Worm (Caenorhabditis elegans) whole organism, L1 larva: ENCODE results near the gene Y53G8AR.1.

ENCODE experiments used
- C16A3.4 ChIP-seq: fragments of 150-350 bp; optimal IDR thresholded peaks from 2 replicates; lab custom pipeline; 2014; ENCODE audit warnings: missing biosample characterization, missing genetic modification characterization
- F16B12.6 ChIP-seq: fragments of 150-350 bp; optimal IDR thresholded peaks from 2 replicates; lab custom pipeline; 2014; ENCODE audit warnings: missing biosample characterization, missing genetic modification characterization
- Y116A8C.19 ChIP-seq: sonication (generic microtip); optimal IDR thresholded peaks from 2 replicates; lab custom pipeline; 2016; ENCODE audit warnings: missing compliant biosample characterization, missing genetic modification characterization, borderline replicate concordance
- alr-1 ChIP-seq: fragments of 200-800 bp; sonication (Bioruptor generic); optimal IDR thresholded peaks from 2 replicates; lab custom pipeline; 2018; ENCODE audit warnings: borderline replicate concordance, mild to moderate bottlenecking, missing genetic modification characterization, missing compliant biosample characterization
- aly-2 ChIP-seq: fragments of 150-350 bp; optimal IDR thresholded peaks from 2 replicates; lab custom pipeline; 2014; ENCODE audit warnings: missing biosample characterization, missing genetic modification characterization
- ceh-63 ChIP-seq: fragments of 200-800 bp; sonication (Bioruptor generic); optimal IDR thresholded peaks from 2 replicates; lab custom pipeline; 2018; ENCODE audit warnings: mild to moderate bottlenecking, missing genetic modification characterization, missing compliant biosample characterization
- ceh-82 ChIP-seq, 3 experiments: fragments of 150-350 bp in 1 of 3; sonication (generic microtip) in 2 of 3; optimal IDR thresholded peaks; 2 replicates each; lab custom pipeline; 2014 to 2017; ENCODE audit warnings: missing biosample characterization in 3 of 3, missing genetic modification characterization in 3 of 3
- ceh-88 ChIP-seq: fragments of 200-800 bp; sonication (Bioruptor generic); IDR thresholded peaks from 2 replicates; pipeline ENCODE4 v1.3.6; 2022; ENCODE audit warnings: missing genetic modification characterization, missing compliant biosample characterization
- ceh-90 ChIP-seq: sonication (generic microtip); optimal IDR thresholded peaks from 2 replicates; lab custom pipeline; 2016; ENCODE audit warnings: missing genetic modification characterization, missing compliant biosample characterization
- dpl-1 ChIP-seq, 3 experiments: fragments of 150-350 bp in 2 of 3; sonication (generic microtip) in 1 of 3; optimal IDR thresholded peaks; 2 replicates each; lab custom pipeline; 2014 to 2017; ENCODE audit warnings: missing biosample characterization in 3 of 3, missing genetic modification characterization in 3 of 3, missing genetic modification reagents in 3 of 3
- efl-1 ChIP-seq, 4 experiments: fragments of 150-350 bp; optimal IDR thresholded peaks in 3 of 4; peaks in 1 of 4; 1 replicate in 1 of 4; 2 replicates in 3 of 4; lab custom pipeline; 2014; ENCODE audit warnings: missing biosample characterization in 2 of 4, missing genetic modification characterization in 2 of 4, missing genetic modification reagents in 2 of 4
- egl-27 ChIP-seq, 2 experiments: fragments of 150-350 bp in 1 of 2; sonication (generic microtip); optimal IDR thresholded peaks; 3 replicates each; lab custom pipeline; 2017 to 2018; ENCODE audit warnings: missing biosample characterization in 2 of 2, missing genetic modification characterization in 2 of 2, missing genetic modification reagents in 2 of 2
- ets-5 ChIP-seq: fragments of 200-800 bp; sonication (Bioruptor generic); IDR thresholded peaks from 2 replicates; pipeline ENCODE4 v1.3.6; 2022; ENCODE audit warnings: missing genetic modification characterization, missing compliant biosample characterization
- fkh-10 ChIP-seq: sonication (generic microtip); optimal IDR thresholded peaks from 2 replicates; lab custom pipeline; 2017; ENCODE audit warnings: missing biosample characterization, missing genetic modification reagents, missing genetic modification characterization
- fkh-4 ChIP-seq: sonication (generic microtip); optimal IDR thresholded peaks from 2 replicates; lab custom pipeline; 2016; ENCODE audit warnings: missing compliant biosample characterization, missing genetic modification characterization, borderline replicate concordance
- fkh-8 ChIP-seq: sonication (generic microtip); optimal IDR thresholded peaks from 2 replicates; lab custom pipeline; 2016; ENCODE audit warnings: mild to moderate bottlenecking, missing genetic modification characterization, missing compliant biosample characterization
- fos-1 ChIP-seq: fragments of 150-350 bp; optimal IDR thresholded peaks from 2 replicates; lab custom pipeline; 2014; ENCODE audit warnings: missing biosample characterization, missing genetic modification characterization
- hpl-2 ChIP-seq: fragments of 150-350 bp; optimal IDR thresholded peaks from 2 replicates; lab custom pipeline; 2014; ENCODE audit warnings: missing biosample characterization, missing genetic modification reagents, missing genetic modification characterization
- irx-1 ChIP-seq: sonication (generic microtip); optimal IDR thresholded peaks from 2 replicates; lab custom pipeline; 2016; ENCODE audit warnings: missing genetic modification characterization, missing compliant biosample characterization
- isw-1 ChIP-seq: fragments of 200-800 bp; sonication (Bioruptor generic); IDR thresholded peaks from 2 replicates; pipeline ENCODE4 v1.3.6; 2022; ENCODE audit warnings: missing genetic modification characterization, missing compliant biosample characterization
- jun-1 ChIP-seq: fragments of 150-350 bp; optimal IDR thresholded peaks from 2 replicates; lab custom pipeline; 2014; ENCODE audit warnings: missing biosample characterization, missing genetic modification reagents, missing genetic modification characterization
- lin-35 ChIP-seq, 2 experiments: fragments of 150-350 bp; optimal IDR thresholded peaks; 2 replicates each; lab custom pipeline; 2014; ENCODE audit warnings: missing biosample characterization in 2 of 2, missing genetic modification characterization in 2 of 2, missing genetic modification reagents in 2 of 2
- lin-39 ChIP-seq: fragments of 150-350 bp; optimal IDR thresholded peaks from 2 replicates; lab custom pipeline; 2014; ENCODE audit warnings: missing biosample characterization, missing genetic modification reagents, missing genetic modification characterization
- lsy-2 ChIP-seq, 2 experiments: fragments of 150-350 bp; optimal IDR thresholded peaks; 2 replicates each; lab custom pipeline; 2014; ENCODE audit warnings: missing biosample characterization in 2 of 2, missing genetic modification characterization in 2 of 2
- mab-9 ChIP-seq: fragments of 200-800 bp; sonication (Bioruptor generic); IDR thresholded peaks from 2 replicates; pipeline ENCODE4 v1.3.6; 2022; ENCODE audit warnings: missing genetic modification reagents, missing genetic modification characterization, missing compliant biosample characterization
- mdl-1 ChIP-seq, 2 experiments: fragments of 150-350 bp; optimal IDR thresholded peaks; 2 replicates each; lab custom pipeline; 2014 to 2017; ENCODE audit warnings: missing biosample characterization in 2 of 2, missing genetic modification characterization in 2 of 2, inconsistent platforms in 1 of 2
- mep-1 ChIP-seq: fragments of 150-350 bp; optimal IDR thresholded peaks from 2 replicates; lab custom pipeline; 2014; ENCODE audit warnings: missing biosample characterization, missing genetic modification characterization
- nhr-76 ChIP-seq: sonication (generic microtip); optimal IDR thresholded peaks from 2 replicates; lab custom pipeline; 2017; ENCODE audit warnings: missing biosample characterization, missing genetic modification characterization
- nhr-84 ChIP-seq: sonication (generic microtip); optimal IDR thresholded peaks from 2 replicates; lab custom pipeline; 2017; ENCODE audit warnings: missing biosample characterization, missing genetic modification characterization
- nhr-85 ChIP-seq: sonication (generic microtip); peaks from one replicate; lab custom pipeline; 2016; ENCODE audit warnings: missing genetic modification characterization, inconsistent platforms, missing compliant biosample characterization
- pax-3 ChIP-seq: fragments of 200-800 bp; sonication (Bioruptor generic); optimal IDR thresholded peaks from 2 replicates; lab custom pipeline; 2018; ENCODE audit warnings: mild to moderate bottlenecking, missing genetic modification characterization, moderate library complexity, missing compliant biosample characterization
- skn-1 ChIP-seq: fragments of 150-350 bp; optimal IDR thresholded peaks from 2 replicates; lab custom pipeline; 2014; ENCODE audit warnings: missing biosample characterization, missing genetic modification characterization
- snu-23 ChIP-seq: sonication (generic microtip); optimal IDR thresholded peaks from 2 replicates; lab custom pipeline; 2016; ENCODE audit warnings: missing genetic modification characterization, missing compliant biosample characterization
- sox-4 ChIP-seq: sonication (generic microtip); optimal IDR thresholded peaks from 2 replicates; lab custom pipeline; 2016; ENCODE audit warnings: missing genetic modification characterization, missing compliant biosample characterization
- sptf-1 ChIP-seq: fragments of 150-350 bp; optimal IDR thresholded peaks from 2 replicates; lab custom pipeline; 2014; ENCODE audit warnings: missing biosample characterization, missing genetic modification characterization
- sup-37 ChIP-seq: fragments of 200-800 bp; sonication (Bioruptor generic); optimal IDR thresholded peaks from 2 replicates; lab custom pipeline; 2018; ENCODE audit warnings: mild to moderate bottlenecking, missing genetic modification characterization, missing compliant biosample characterization
- tbx-2 ChIP-seq: sonication (generic microtip); optimal IDR thresholded peaks from 2 replicates; lab custom pipeline; 2016; ENCODE audit warnings: missing genetic modification characterization, missing compliant biosample characterization
- tlp-1 ChIP-seq: fragments of 150-350 bp; optimal IDR thresholded peaks from 2 replicates; lab custom pipeline; 2014; ENCODE audit warnings: missing biosample characterization, missing genetic modification characterization
- unc-130 ChIP-seq: fragments of 150-350 bp; optimal IDR thresholded peaks from 2 replicates; lab custom pipeline; 2017; ENCODE audit warnings: missing biosample characterization, missing genetic modification characterization, inconsistent platforms
- unc-30 ChIP-seq: sonication (generic microtip); optimal IDR thresholded peaks from 2 replicates; lab custom pipeline; 2017; ENCODE audit warnings: missing biosample characterization, missing genetic modification characterization
- unc-98 ChIP-seq: fragments of 200-800 bp; sonication (Bioruptor generic); IDR thresholded peaks from 2 replicates; pipeline ENCODE4 v1.3.6; 2022; ENCODE audit warnings: missing genetic modification characterization, missing compliant biosample characterization
- vab-15 ChIP-seq: sonication (generic microtip); optimal IDR thresholded peaks from 2 replicates; lab custom pipeline; 2017; ENCODE audit warnings: missing genotype, mild to moderate bottlenecking, missing genetic modification characterization, missing compliant biosample characterization
- xbp-1 ChIP-seq: sonication (generic microtip); optimal IDR thresholded peaks from 2 replicates; lab custom pipeline; 2016; ENCODE audit warnings: missing genetic modification characterization, missing compliant biosample characterization
- zip-4 ChIP-seq: fragments of 200-800 bp; sonication (Bioruptor generic); optimal IDR thresholded peaks from 2 replicates; lab custom pipeline; 2018; ENCODE audit warnings: mild to moderate bottlenecking, missing genetic modification characterization, moderate library complexity, missing compliant biosample characterization

Gene Y53G8AR.1

ce11 chrIII:3317887-3318286 lies 14.9 kb upstream of the Y53G8AR.1 start:
- TF ChIP-seq tlp-1 (tag; lab: Kevin White, UChicago) (no peak), sup-37 (no peak), mab-9 (GFP tag; lab: Robert Waterston, UW) (no peak), unc-30 (tag; lab: Kevin White, UChicago) (no peak), efl-1 (optimal IDR thresholded peaks at IDR 0.05; lab: Kevin White, UChicago) (no peak), efl-1 (GFP tag; optimal IDR thresholded peaks at IDR 0.05 in 1 of 2; lab: Kevin White, UChicago) (peak in 1 of 2 experiments; percentile 66)

ce11 chrIII:3321145-3321544 lies 11.7 kb upstream of the Y53G8AR.1 start, which contains the start of gene Y53G8AR.9:
TSS of gene Y53G8AR.9 (minus strand) at chrIII:3321245.
- TF ChIP-seq ets-5 (GFP tag; lab: Robert Waterston, UW): no peak
- TF ChIP-seq nhr-84: no peak
- no peak for TF ChIP-seq mep-1
- TF ChIP-seq F16B12.6 (tag; lab: Kevin White, UChicago): no peak
- no peak for TF ChIP-seq fos-1 (tag; lab: Kevin White, UChicago)

- TF ChIP-seq isw-1 (GFP tag; lab: Robert Waterston, UW) (peak; percentile 29; the same call in 1 of the 2 replicates), F16B12.6 (tag; lab: Kevin White, UChicago) (peak; percentile 38), vab-15 (peak; percentile 16), lin-35 (GFP tag; optimal IDR thresholded peaks at IDR 0.05; lab: Kevin White, UChicago) (peak; percentile 13 to 14), nhr-85 (peak; percentile 72), skn-1 (tag; lab: Kevin White, UChicago) (peak; percentile 12), irx-1 (tag; lab: Kevin White, UChicago) (peak; percentile 58), fkh-10 (GFP tag; lab: Kevin White, UChicago) (no peak), ceh-82 (tag; optimal IDR thresholded peaks at IDR 0.05; lab: Kevin White, UChicago) (peak in 1 of 3 experiments; percentile 12), efl-1 (optimal IDR thresholded peaks at IDR 0.05; lab: Kevin White, UChicago) (peak; percentile 20 to 27), efl-1 (GFP tag; optimal IDR thresholded peaks at IDR 0.05 in 1 of 2; lab: Kevin White, UChicago) (peak; percentile 6 to 89), lin-39 (tag; lab: Kevin White, UChicago) (no peak), ceh-90 (tag; lab: Kevin White, UChicago) (peak; percentile 81), pax-3 (tag; lab: Kevin White, UChicago) (peak; percentile 27), lsy-2 (tag; optimal IDR thresholded peaks at IDR 0.05; lab: Kevin White, UChicago) (peak in 1 of 2 experiments; percentile 39), zip-4 (GFP tag; lab: Kevin White, UChicago) (no peak), unc-130 (no peak), sox-4 (tag; lab: Kevin White, UChicago) (no peak), fkh-8 (peak; percentile 55), snu-23 (GFP tag; lab: Kevin White, UChicago) (peak; percentile 13), dpl-1 (GFP tag; optimal IDR thresholded peaks at IDR 0.05; lab: Kevin White, UChicago) (peak in 2 of 3 experiments; percentile 1 to 23), fkh-4 (tag; lab: Kevin White, UChicago) (peak; percentile 60), tbx-2 (tag; lab: Kevin White, UChicago) (peak; percentile 31), xbp-1 (tag; lab: Kevin White, UChicago) (peak; percentile 34)
Measured at ce11 chrIII:3322317-3323010, 10.4 kb upstream of the Y53G8AR.1 start, which contains the start of gene phf-15. TSS of gene phf-15 (plus strand) at chrIII:3322853.

- TF ChIP-seq unc-30 (tag; lab: Kevin White, UChicago) (no peak), jun-1 (peak; percentile 22), unc-98 (GFP tag; lab: Robert Waterston, UW) (no peak), tbx-2 (tag; lab: Kevin White, UChicago) (peak; percentile 50), nhr-84 (no peak), aly-2 (tag; lab: Kevin White, UChicago) (peak; percentile 57), alr-1 (tag; lab: Kevin White, UChicago) (no peak), sptf-1 (tag; lab: Kevin White, UChicago) (no peak), egl-27 (tag; optimal IDR thresholded peaks at IDR 0.05; lab: Kevin White, UChicago) (no peak), ets-5 (GFP tag; lab: Robert Waterston, UW) (no peak), fkh-10 (GFP tag; lab: Kevin White, UChicago) (no peak), Y116A8C.19 (tag; lab: Kevin White, UChicago) (no peak), ceh-88 (GFP tag; lab: Robert Waterston, UW) (no peak), lin-39 (tag; lab: Kevin White, UChicago) (peak; percentile 35), skn-1 (tag; lab: Kevin White, UChicago) (peak; percentile 60), irx-1 (tag; lab: Kevin White, UChicago) (no peak), fkh-4 (tag; lab: Kevin White, UChicago) (no peak), nhr-76 (no peak), nhr-85 (peak; percentile 82), mdl-1 (tag; optimal IDR thresholded peaks at IDR 0.05; lab: Kevin White, UChicago) (peak in 1 of 2 experiments; percentile 47), C16A3.4 (tag; lab: Kevin White, UChicago) (peak; percentile 40), hpl-2 (GFP tag; lab: Kevin White, UChicago) (no peak), unc-130 (peak; percentile 68), ceh-63 (no peak)
Measured at ce11 chrIII:3323906-3324305, 8.9 kb upstream of the Y53G8AR.1 start.
